Worm (Caenorhabditis elegans): ENCODE results near the gene F41C3.1.
A peak's percentile ranks its signal among the peaks of the same experiment; 100 is the strongest.

DNA sequence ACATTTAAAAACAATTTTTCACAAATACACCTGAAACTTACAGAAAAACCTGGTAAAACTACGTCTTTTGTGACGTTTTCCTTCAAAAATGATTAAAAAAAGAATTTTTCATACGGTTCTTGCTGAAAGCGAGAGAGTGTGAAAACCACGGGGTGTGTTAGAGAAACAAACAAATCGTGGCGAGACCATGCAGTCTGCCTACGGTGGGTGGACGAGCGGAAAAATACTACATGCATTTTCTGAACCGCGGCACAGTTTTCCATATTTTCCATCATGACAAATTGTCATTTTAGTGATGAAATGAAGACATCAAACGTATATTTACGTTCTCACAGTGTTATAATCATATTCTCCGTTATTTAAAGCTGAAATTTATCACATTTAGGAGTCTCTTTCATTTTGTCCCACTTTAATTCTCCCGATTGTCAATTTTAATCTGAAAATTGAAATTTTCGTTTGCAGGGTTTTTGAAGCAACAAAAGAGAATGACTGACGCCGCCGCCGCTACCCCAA, 45.7 kb upstream of the F41C3.1 start, which contains the start of the genes F10G7.9 and tsn-1:
- TF ChIP-seq set-16 (GFP tag; IDR thresholded peaks at IDR 0.05) (no peak), ztf-11 (tag; optimal IDR thresholded peaks at IDR 0.05) (no peak), aha-1 (tag) (peak; percentile 87), ama-1 (optimal IDR thresholded peaks at IDR 0.05) (no peak), daf-16 (GFP tag; optimal IDR thresholded peaks at IDR 0.05) (no peak), daf-16 (tag; optimal IDR thresholded peaks at IDR 0.05) (peak; percentile 21)

Data from whole organism, L4 larva.